Worm (Caenorhabditis elegans) whole organism, L4 larva: Measurements from ENCODE around the gene C45B11.5.

Experiments used
- F26F4.8 ChIP-seq: fragments of 200-800 bp; sonication (Bioruptor generic); conservative IDR thresholded peaks from 2 replicates; pipeline ENCODE4 v1.3.6; 2022; ENCODE audit warnings: missing genetic modification characterization, missing compliant biosample characterization
- T20F7.1 ChIP-seq: fragments of 200-800 bp; sonication (Bioruptor generic); optimal IDR thresholded peaks from 2 replicates; lab custom pipeline; 2018; ENCODE audit warnings: mild to moderate bottlenecking, missing genetic modification characterization, missing compliant biosample characterization
- Y48G9A.11 ChIP-seq: fragments of 200-800 bp; sonication (Bioruptor generic); IDR thresholded peaks from 2 replicates; pipeline ENCODE4 v1.3.6; 2022; ENCODE audit warnings: missing genetic modification reagents, missing genetic modification characterization, missing compliant biosample characterization
- Y75B8A.6 ChIP-seq: fragments of 200-800 bp; sonication (Bioruptor generic); IDR thresholded peaks from 2 replicates; pipeline ENCODE4 v1.3.6; 2022; ENCODE audit warnings: missing genetic modification reagents, missing genetic modification characterization, missing compliant biosample characterization
- aha-1 ChIP-seq: fragments of 150-350 bp; peaks from one replicate; lab custom pipeline; 2014; ENCODE audit warnings: missing biosample characterization, missing genetic modification characterization
- attf-4 ChIP-seq: sonication (generic microtip); optimal IDR thresholded peaks from 3 replicates; lab custom pipeline; 2017; ENCODE audit warnings: missing biosample characterization, missing genetic modification characterization
- ceh-28 ChIP-seq: fragments of 150-350 bp; optimal IDR thresholded peaks from 2 replicates; lab custom pipeline; 2014; ENCODE audit warnings: missing biosample characterization, missing genetic modification reagents, missing genetic modification characterization
- daf-12 ChIP-seq: fragments of 150-350 bp; optimal IDR thresholded peaks from 2 replicates; lab custom pipeline; 2014; ENCODE audit warnings: missing biosample characterization, missing genetic modification reagents, missing genetic modification characterization
- daf-16 ChIP-seq, 3 experiments: sonication (generic microtip); optimal IDR thresholded peaks; 2 replicates each; lab custom pipeline; 2016 to 2017; ENCODE audit warnings: missing genetic modification characterization in 3 of 3, missing genetic modification reagents in 3 of 3, mild to moderate bottlenecking in 2 of 3, missing compliant biosample characterization in 2 of 3, missing biosample characterization in 1 of 3, moderate library complexity in 1 of 3
- dpl-1 ChIP-seq: fragments of 150-350 bp; optimal IDR thresholded peaks from 2 replicates; lab custom pipeline; 2014; ENCODE audit warnings: missing biosample characterization, missing genetic modification reagents, missing genetic modification characterization
- duxl-1 ChIP-seq: sonication (generic microtip); optimal IDR thresholded peaks from 2 replicates; lab custom pipeline; 2016; ENCODE audit warnings: mild to moderate bottlenecking, missing genetic modification characterization, moderate library complexity, missing compliant biosample characterization; ENCODE audit not compliant: poor library complexity
- egl-43 ChIP-seq: fragments of 200-800 bp; sonication (Bioruptor generic); IDR thresholded peaks from 2 replicates; pipeline ENCODE4 v1.3.6; 2022; ENCODE audit warnings: missing genetic modification reagents, missing genetic modification characterization, missing compliant biosample characterization
- fkh-10 ChIP-seq: fragments of 150-350 bp; optimal IDR thresholded peaks from 2 replicates; lab custom pipeline; 2014; ENCODE audit warnings: missing biosample characterization, missing genetic modification reagents, missing genetic modification characterization
- fos-1 ChIP-seq: fragments of 150-350 bp; optimal IDR thresholded peaks from 2 replicates; lab custom pipeline; 2014; ENCODE audit warnings: missing biosample characterization, missing genetic modification characterization
- hlh-30 ChIP-seq: sonication (generic microtip); optimal IDR thresholded peaks from 2 replicates; lab custom pipeline; 2017; ENCODE audit warnings: antibody characterized with exemption, mild to moderate bottlenecking, missing genetic modification characterization, missing compliant biosample characterization; ENCODE audit not compliant: insufficient read depth
- hmg-1.1 ChIP-seq: fragments of 200-800 bp; sonication (Bioruptor generic); IDR thresholded peaks from 2 replicates; pipeline ENCODE4 v1.3.6; 2022; ENCODE audit warnings: missing genetic modification reagents, missing genetic modification characterization, missing compliant biosample characterization
- lim-7 ChIP-seq: fragments of 200-800 bp; sonication (Bioruptor generic); IDR thresholded peaks from 2 replicates; pipeline ENCODE4 v1.3.6; 2022; ENCODE audit warnings: missing genetic modification characterization, missing compliant biosample characterization
- lin-13 ChIP-seq: fragments of 150-350 bp; optimal IDR thresholded peaks from 2 replicates; lab custom pipeline; 2014; ENCODE audit warnings: missing biosample characterization, missing genetic modification reagents, missing genetic modification characterization
- lin-15B ChIP-seq: fragments of 150-350 bp; sonication (generic microtip); optimal IDR thresholded peaks from 3 replicates; lab custom pipeline; 2014; ENCODE audit warnings: missing biosample characterization, missing genetic modification characterization
- lin-38 ChIP-seq: fragments of 200-800 bp; sonication (Bioruptor generic); IDR thresholded peaks from 2 replicates; pipeline ENCODE4 v1.3.6; 2022; ENCODE audit warnings: missing genetic modification reagents, missing genetic modification characterization, missing compliant biosample characterization
- lsy-2 ChIP-seq, 2 experiments: fragments of 150-350 bp in 1 of 2; sonication (generic microtip) in 1 of 2; optimal IDR thresholded peaks; 2 replicates each; lab custom pipeline; 2014 to 2017; ENCODE audit warnings: missing biosample characterization in 2 of 2, missing genetic modification characterization in 2 of 2
- madf-5 ChIP-seq, 2 experiments: fragments of 200-800 bp; sonication (Bioruptor generic); IDR thresholded peaks; 2 replicates each; pipeline ENCODE4 v1.3.6; 2022; ENCODE audit warnings: missing compliant biosample characterization in 2 of 2, missing genetic modification characterization in 2 of 2
- madf-9 ChIP-seq: fragments of 200-800 bp; sonication (Bioruptor generic); conservative IDR thresholded peaks from 2 replicates; pipeline ENCODE4 v1.3.6; 2022; ENCODE audit warnings: missing genetic modification reagents, missing genetic modification characterization, missing compliant biosample characterization
- mdl-1 ChIP-seq, 2 experiments: fragments of 150-350 bp in 1 of 2; sonication (generic microtip) in 1 of 2; optimal IDR thresholded peaks; 2 replicates each; lab custom pipeline; 2014 to 2017; ENCODE audit warnings: missing biosample characterization in 2 of 2, missing genetic modification characterization in 2 of 2
- mdt-29 ChIP-seq: fragments of 200-800 bp; sonication (Bioruptor generic); IDR thresholded peaks from 2 replicates; pipeline ENCODE4 v1.3.6; 2022; ENCODE audit warnings: missing genetic modification reagents, missing genetic modification characterization, missing compliant biosample characterization
- mep-1 ChIP-seq: fragments of 150-350 bp; sonication (generic microtip); optimal IDR thresholded peaks from 3 replicates; lab custom pipeline; 2014; ENCODE audit warnings: missing biosample characterization, missing genetic modification characterization
- mxl-3 ChIP-seq: fragments of 200-800 bp; sonication (Bioruptor generic); optimal IDR thresholded peaks from 2 replicates; lab custom pipeline; 2018; ENCODE audit warnings: mild to moderate bottlenecking, missing genetic modification characterization, missing compliant biosample characterization
- nhr-10 ChIP-seq: fragments of 150-350 bp; optimal IDR thresholded peaks from 2 replicates; lab custom pipeline; 2014; ENCODE audit warnings: missing biosample characterization, missing genetic modification characterization
- nhr-237 ChIP-seq: sonication (generic microtip); optimal IDR thresholded peaks from 2 replicates; lab custom pipeline; 2017; ENCODE audit warnings: missing biosample characterization, missing genetic modification characterization
- nhr-25 ChIP-seq: sonication (generic microtip); optimal IDR thresholded peaks from 2 replicates; lab custom pipeline; 2017; ENCODE audit warnings: missing genetic modification characterization, mild to moderate bottlenecking, missing compliant biosample characterization, antibody characterized with exemption, moderate library complexity, borderline replicate concordance; ENCODE audit not compliant: insufficient read depth
- nhr-28 ChIP-seq: fragments of 150-350 bp; optimal IDR thresholded peaks from 2 replicates; lab custom pipeline; 2014; ENCODE audit warnings: missing biosample characterization, missing genetic modification characterization
- nhr-6 ChIP-seq: fragments of 150-350 bp; optimal IDR thresholded peaks from 2 replicates; lab custom pipeline; 2014; ENCODE audit warnings: missing biosample characterization, missing genetic modification characterization
- nhr-77 ChIP-seq: fragments of 150-350 bp; optimal IDR thresholded peaks from 2 replicates; lab custom pipeline; 2014; ENCODE audit warnings: missing biosample characterization, missing genetic modification characterization
- pha-4 ChIP-seq, 2 experiments: fragments of 150-350 bp in 1 of 2; fragments of 200-800 bp in 1 of 2; sonication (Bioruptor generic) in 1 of 2; IDR thresholded peaks in 1 of 2; optimal IDR thresholded peaks in 1 of 2; 2 replicates each; pipeline versions ENCODE4 v1.3.6 to Lab custom; 2014 to 2022; ENCODE audit warnings: missing genetic modification characterization in 2 of 2, missing genetic modification reagents in 2 of 2, missing biosample characterization in 1 of 2, missing compliant biosample characterization in 1 of 2
- php-3 ChIP-seq: fragments of 200-800 bp; sonication (Bioruptor generic); IDR thresholded peaks from 2 replicates; pipeline ENCODE4 v1.3.6; 2022; ENCODE audit warnings: missing genetic modification reagents, missing genetic modification characterization, missing compliant biosample characterization
- rbr-2 ChIP-seq: sonication (generic microtip); optimal IDR thresholded peaks from 2 replicates; lab custom pipeline; 2016; ENCODE audit warnings: missing genotype, missing genetic modification characterization, missing compliant biosample characterization
- skn-1 ChIP-seq: fragments of 150-350 bp; optimal IDR thresholded peaks from 2 replicates; lab custom pipeline; 2014; ENCODE audit warnings: missing biosample characterization, missing genetic modification characterization
- snpc-1.2 ChIP-seq: fragments of 200-800 bp; sonication (Bioruptor generic); IDR thresholded peaks from 2 replicates; pipeline ENCODE4 v1.3.6; 2022; ENCODE audit warnings: missing genetic modification reagents, missing genetic modification characterization, missing compliant biosample characterization
- spr-1 ChIP-seq: sonication (generic microtip); optimal IDR thresholded peaks from 2 replicates; lab custom pipeline; 2016; ENCODE audit warnings: mild to moderate bottlenecking, missing genetic modification characterization, missing compliant biosample characterization
- spr-3 ChIP-seq: fragments of 200-800 bp; sonication (Bioruptor generic); optimal IDR thresholded peaks from 2 replicates; lab custom pipeline; 2018; ENCODE audit warnings: mild to moderate bottlenecking, missing genetic modification characterization, missing compliant biosample characterization
- tra-1 ChIP-seq: fragments of 200-800 bp; sonication (Bioruptor generic); IDR thresholded peaks from 2 replicates; pipeline ENCODE4 v1.3.6; 2022; ENCODE audit warnings: missing genetic modification reagents, missing genetic modification characterization, missing compliant biosample characterization
- unc-130 ChIP-seq: sonication (generic microtip); optimal IDR thresholded peaks from 2 replicates; lab custom pipeline; 2016; ENCODE audit warnings: missing genetic modification reagents, missing genetic modification characterization, missing compliant biosample characterization
- unc-62 ChIP-seq, 3 experiments: fragments of 150-350 bp in 1 of 3; sonication (generic microtip); optimal IDR thresholded peaks in 2 of 3; peaks in 1 of 3; 1 replicate in 1 of 3; 2 replicates in 2 of 3; lab custom pipeline; 2014 to 2017; ENCODE audit warnings: missing biosample characterization in 3 of 3, missing genetic modification characterization in 3 of 3, missing genetic modification reagents in 3 of 3, missing genotype in 1 of 3
- zag-1 ChIP-seq: fragments of 150-350 bp; optimal IDR thresholded peaks from 2 replicates; lab custom pipeline; 2014; ENCODE audit warnings: missing biosample characterization, missing genetic modification characterization
- zip-2 ChIP-seq: fragments of 150-350 bp; optimal IDR thresholded peaks from 2 replicates; lab custom pipeline; 2014; ENCODE audit warnings: missing biosample characterization, missing genetic modification characterization

The C45B11.5 gene

DNA sequence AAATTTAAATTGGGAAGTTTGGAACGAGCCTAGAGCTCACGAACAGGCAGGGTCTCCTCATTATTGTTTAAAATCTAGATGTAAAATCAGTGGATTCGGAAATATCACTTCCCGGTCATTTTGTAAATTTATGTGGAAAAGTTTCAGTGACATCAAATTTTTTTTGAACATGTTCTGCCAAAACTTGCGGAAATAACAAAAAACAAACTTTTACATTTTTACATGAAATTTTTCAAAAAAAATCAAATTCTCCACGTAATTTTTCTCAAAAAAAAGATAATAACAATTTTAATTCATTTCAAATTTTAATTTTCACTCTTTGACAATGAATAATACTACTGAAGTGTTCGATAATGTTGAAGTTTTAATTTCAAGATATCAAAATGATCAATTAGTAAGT is at the start of gene C45B11.5:
TSS of gene C45B11.5 (plus strand) at position 301 of the 400 bp plus-strand sequence.
- TF ChIP-seq fkh-10 (GFP tag; lab: Kevin White, UChicago) (no peak), Y75B8A.6 (no peak), madf-5 (GFP tag; IDR thresholded peaks at IDR 0.05; lab: Robert Waterston, UW) (no peak), fos-1 (no peak), daf-12 (tag; lab: Kevin White, UChicago) (no peak), snpc-1.2 (GFP tag; lab: Robert Waterston, UW) (no peak), egl-43 (GFP tag; lab: Robert Waterston, UW) (no peak), tra-1 (GFP tag; lab: Robert Waterston, UW) (no peak), php-3 (GFP tag; lab: Robert Waterston, UW) (no peak), hlh-30 (tag; lab: Kevin White, UChicago) (no peak), nhr-10 (tag; lab: Kevin White, UChicago) (no peak), aha-1 (tag; lab: Kevin White, UChicago) (no peak), mep-1 (tag; lab: Kevin White, UChicago) (no peak), madf-9 (no peak), unc-130 (GFP tag; lab: Kevin White, UChicago) (no peak)

DNA sequence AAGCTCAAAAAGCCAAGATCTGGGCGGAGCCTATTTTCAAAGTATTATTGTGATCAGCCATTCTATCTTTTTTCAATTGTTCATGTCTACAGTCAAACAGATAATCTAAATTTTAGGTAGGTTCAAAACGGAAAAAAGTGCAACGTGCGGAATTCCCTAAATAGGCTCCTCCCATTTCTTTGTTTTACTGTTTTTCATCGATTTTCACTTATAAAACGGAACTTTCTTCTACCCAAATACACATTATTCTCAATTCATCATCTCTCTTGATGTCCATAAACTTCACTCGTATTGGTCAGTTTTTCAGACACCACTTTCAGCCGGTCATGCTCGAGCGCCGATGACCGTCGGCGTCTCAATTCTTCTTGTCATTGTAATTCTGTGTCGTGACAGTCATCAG is 42.8 kb upstream of the C45B11.5 start, which contains the start of gene F53B7.7:
TSS of gene F53B7.7 (plus strand) at position 301 of the 400 bp plus-strand sequence.
- TF ChIP-seq hlh-30 (tag; lab: Kevin White, UChicago): no peak
- TF ChIP-seq lim-7: no peak
- TF ChIP-seq ceh-28 (tag; lab: Kevin White, UChicago): no peak
- TF ChIP-seq attf-4 (tag; lab: Kevin White, UChicago): no peak
- TF ChIP-seq unc-62 (GFP tag; optimal IDR thresholded peaks at IDR 0.05 in 1 of 2; lab: Kevin White, UChicago): no peak
- TF ChIP-seq unc-62 (tag; optimal IDR thresholded peaks at IDR 0.05; lab: Kevin White, UChicago): no peak
- no peak for TF ChIP-seq mxl-3 (GFP tag; lab: Kevin White, UChicago)
- no peak for TF ChIP-seq nhr-77 (tag; lab: Kevin White, UChicago)
- no peak for TF ChIP-seq F26F4.8 (GFP tag; lab: Robert Waterston, UW)
- TF ChIP-seq, all 104 proteins: peak for 0

DNA sequence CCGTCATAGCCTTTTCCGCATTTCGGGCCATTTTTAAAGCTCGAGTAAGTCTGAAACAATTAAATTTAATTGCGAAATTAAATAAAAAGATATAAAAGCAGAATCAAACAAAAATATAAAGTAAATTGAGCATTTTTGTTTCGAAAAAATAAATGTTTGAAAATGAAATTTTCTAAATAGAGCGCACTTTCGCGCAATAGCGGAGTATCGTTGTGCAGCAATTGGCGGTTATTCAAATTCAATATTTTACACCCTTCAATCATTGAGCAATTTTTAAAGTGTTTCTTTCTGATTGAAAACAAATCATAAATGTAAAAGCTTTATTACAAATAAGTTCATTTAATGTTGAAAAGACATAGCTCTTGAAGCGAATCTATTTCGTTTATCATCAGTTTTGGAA is 40.9 kb upstream of the C45B11.5 start, which contains the start of gene isy-1:
TSS of gene isy-1 (minus strand) at position 50 of the 400 bp plus-strand sequence.
- TF ChIP-seq nhr-25 (tag; lab: Kevin White, UChicago): no peak
- no peak for TF ChIP-seq pha-4 (GFP tag; IDR thresholded peaks at IDR 0.05; lab: Robert Waterston, UW)
- peak; percentile 13 for TF ChIP-seq pha-4 (tag; optimal IDR thresholded peaks at IDR 0.05; lab: Kevin White, UChicago)
- TF ChIP-seq spr-1 (tag; lab: Kevin White, UChicago): no peak
- TF ChIP-seq nhr-77 (tag; lab: Kevin White, UChicago): peak; percentile 60
- TF ChIP-seq daf-16 (GFP tag; optimal IDR thresholded peaks at IDR 0.05; lab: Kevin White, UChicago): no peak
- TF ChIP-seq daf-16 (tag; optimal IDR thresholded peaks at IDR 0.05; lab: Kevin White, UChicago): peak; percentile 19
- no peak for TF ChIP-seq lim-7
- peak; percentile 96 for TF ChIP-seq T20F7.1 (GFP tag; lab: Kevin White, UChicago)
- TF ChIP-seq attf-4 (tag; lab: Kevin White, UChicago): no peak
- no peak for TF ChIP-seq duxl-1 (tag; lab: Kevin White, UChicago)
- no peak for TF ChIP-seq lin-13 (GFP tag; lab: Kevin White, UChicago)
- TF ChIP-seq nhr-237 (tag; lab: Kevin White, UChicago): no peak
- peak; percentile 70 for TF ChIP-seq nhr-6 (tag; lab: Kevin White, UChicago)
- TF ChIP-seq mdt-29: no peak
- peak; percentile 53 for TF ChIP-seq nhr-28 (tag; lab: Kevin White, UChicago)
- no peak for TF ChIP-seq zip-2
- peak in 1 of 2 experiments; percentile 86 for TF ChIP-seq lsy-2 (tag; optimal IDR thresholded peaks at IDR 0.05; lab: Kevin White, UChicago)
- TF ChIP-seq spr-3 (GFP tag; lab: Kevin White, UChicago): no peak
- peak; percentile 89 for TF ChIP-seq lin-38
- no peak for TF ChIP-seq zag-1 (tag; lab: Kevin White, UChicago)
- peak; percentile 86 for TF ChIP-seq Y48G9A.11
- no peak for TF ChIP-seq mxl-3 (GFP tag; lab: Kevin White, UChicago)
- TF ChIP-seq hmg-1.1: 0 out of 2 replicates have a peak, but pooled peaks have one; percentile 18
- no peak for TF ChIP-seq skn-1
- TF ChIP-seq hlh-30 (tag; lab: Kevin White, UChicago): peak; percentile 54
- TF ChIP-seq mdl-1 (tag; optimal IDR thresholded peaks at IDR 0.05; lab: Kevin White, UChicago): no peak
- peak; percentile 94 for TF ChIP-seq dpl-1
- TF ChIP-seq lin-15B (tag; lab: Kevin White, UChicago): peak; percentile 34
- TF ChIP-seq tra-1 (GFP tag; lab: Robert Waterston, UW): no peak
- peak; percentile 16 for TF ChIP-seq rbr-2 (tag; lab: Kevin White, UChicago)
